Worm (Caenorhabditis elegans): Measurements from ENCODE around the gene dhhc-9.

DNA sequence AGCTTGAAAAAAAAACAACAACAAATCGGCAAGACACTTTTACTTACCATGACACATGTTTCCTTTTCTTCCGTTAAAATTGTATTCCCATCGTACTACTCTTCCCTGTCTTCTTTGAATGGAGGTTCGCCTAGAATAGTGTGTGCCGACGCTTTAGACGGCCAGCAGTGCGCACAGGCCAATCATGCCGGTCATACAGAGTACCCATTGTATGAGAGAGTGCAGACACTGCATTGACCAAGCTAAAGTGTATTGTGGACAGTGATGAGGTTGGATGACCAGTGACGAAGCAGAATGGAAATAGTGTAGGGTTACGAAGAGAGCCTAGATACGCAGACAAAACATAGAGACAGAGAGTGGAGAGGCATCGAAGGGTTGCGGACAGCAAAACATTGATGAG lies at the start of gene dhhc-9:
- TF ChIP-seq pha-4 (tag; optimal IDR thresholded peaks at IDR 0.05): no peak
- no peak for TF ChIP-seq lin-11 (tag; optimal IDR thresholded peaks at IDR 0.05)
- TF ChIP-seq ceh-2 (tag; optimal IDR thresholded peaks at IDR 0.05): no peak
- TF ChIP-seq ceh-6 (GFP tag; optimal IDR thresholded peaks at IDR 0.05): no peak
- no peak for TF ChIP-seq fkh-10 (GFP tag; optimal IDR thresholded peaks at IDR 0.05)
- TF ChIP-seq unc-86 (tag; optimal IDR thresholded peaks at IDR 0.05): no peak
- no peak for TF ChIP-seq tbx-2 (tag; optimal IDR thresholded peaks at IDR 0.05)
- no peak for TF ChIP-seq nhr-11 (tag; optimal IDR thresholded peaks at IDR 0.05)
- TF ChIP-seq ceh-31 (tag; optimal IDR thresholded peaks at IDR 0.05): peak; percentile 47
- no peak for TF ChIP-seq pqm-1 (tag; optimal IDR thresholded peaks at IDR 0.05)
- no peak for TF ChIP-seq ceh-30 (tag; optimal IDR thresholded peaks at IDR 0.05)
- TF ChIP-seq dmd-4 (tag; optimal IDR thresholded peaks at IDR 0.05; ENCODE audit: borderline replicate concordance): no peak
- TF ChIP-seq nhr-232 (tag; optimal IDR thresholded peaks at IDR 0.05): no peak
- no peak for TF ChIP-seq ama-1 (optimal IDR thresholded peaks at IDR 0.05)
